Fruit fly (Drosophila melanogaster) whole organism, wandering third instar larva: ENCODE results near the gene CG5853.

Experiments
- Abd-B ChIP-seq: fragments of >200 bp; optimal IDR thresholded peaks from 2 replicates; lab custom pipeline; 2017; ENCODE audit warnings: missing biosample characterization, missing genetic modification characterization
- CG32264 ChIP-seq: fragments of 200-800 bp; sonication (Bioruptor generic); optimal IDR thresholded peaks from 2 replicates; lab custom pipeline; 2016; ENCODE audit warnings: missing biosample characterization, missing genetic modification characterization
- CG9705 ChIP-seq: fragments of 200-800 bp; sonication (Bioruptor generic); optimal IDR thresholded peaks from 2 replicates; lab custom pipeline; 2018; ENCODE audit warnings: missing biosample characterization, mild to moderate bottlenecking, missing genetic modification characterization
- Dfd ChIP-seq: fragments of >200 bp; optimal IDR thresholded peaks from 2 replicates; lab custom pipeline; 2017; ENCODE audit warnings: missing biosample characterization, missing genetic modification characterization
- Dif ChIP-seq: fragments of 200-275, 200-300 bp; sonication (Bioruptor generic); optimal IDR thresholded peaks from 2 replicates; lab custom pipeline; 2018; ENCODE audit warnings: missing biosample characterization, missing genetic modification characterization; ENCODE audit not compliant: partially characterized antibody
- GATAd ChIP-seq: sonication (Bioruptor generic); optimal IDR thresholded peaks from 2 replicates; lab custom pipeline; 2016; ENCODE audit warnings: missing biosample characterization, missing genetic modification characterization
- HLH106 ChIP-seq: fragments of 200-800 bp; optimal IDR thresholded peaks from 3 replicates; lab custom pipeline; 2019; ENCODE audit warnings: missing biosample characterization, mild to moderate bottlenecking, missing genetic modification characterization, moderate library complexity
- Hnf4 ChIP-seq: fragments of 200-800 bp; sonication (Bioruptor generic); optimal IDR thresholded peaks from 2 replicates; lab custom pipeline; 2016; ENCODE audit warnings: missing biosample characterization, mild to moderate bottlenecking, missing genetic modification characterization
- Hr78 ChIP-seq: fragments of >200 bp; optimal IDR thresholded peaks from 2 replicates; lab custom pipeline; 2017; ENCODE audit warnings: missing biosample characterization, missing genetic modification characterization
- Hr83 ChIP-seq: fragments of 200-300 bp; sonication (Bioruptor generic); optimal IDR thresholded peaks from 2 replicates; lab custom pipeline; 2016; ENCODE audit warnings: missing biosample characterization, mild to moderate bottlenecking, missing genetic modification characterization, moderate library complexity; ENCODE audit not compliant: poor library complexity, severe bottlenecking
- Jra ChIP-seq: sonication (Bioruptor generic); optimal IDR thresholded peaks from 2 replicates; lab custom pipeline; 2016; ENCODE audit warnings: missing biosample characterization, missing genetic modification characterization
- Myc ChIP-seq: fragments of >200 bp; optimal IDR thresholded peaks from 2 replicates; lab custom pipeline; 2017
- N ChIP-seq: fragments of >200 bp; optimal IDR thresholded peaks from 2 replicates; lab custom pipeline; 2018; ENCODE audit warnings: missing biosample characterization, missing external identifiers, missing genetic modification characterization
- OdsH ChIP-seq: fragments of 200-800 bp; sonication (Bioruptor generic); optimal IDR thresholded peaks from 2 replicates; lab custom pipeline; 2016; ENCODE audit warnings: missing biosample characterization, mild to moderate bottlenecking, missing genetic modification characterization
- Rel ChIP-seq, 2 experiments: fragments of 200-800 bp; sonication (Bioruptor generic) in 1 of 2; optimal IDR thresholded peaks; 2 replicates in 1 of 2; 3 replicates in 1 of 2; lab custom pipeline; 2016 to 2019; ENCODE audit warnings: mild to moderate bottlenecking in 2 of 2, missing biosample characterization in 2 of 2, missing genetic modification characterization in 2 of 2, moderate library complexity in 1 of 2
- Sp1 ChIP-seq: fragments of 200-800 bp; sonication (Bioruptor generic); optimal IDR thresholded peaks from 3 replicates; lab custom pipeline; 2019; ENCODE audit warnings: missing biosample characterization, mild to moderate bottlenecking, missing genetic modification characterization, moderate library complexity
- Vsx2 ChIP-seq: fragments of 200-300, 225-300 bp; sonication (Bioruptor generic); optimal IDR thresholded peaks from 2 replicates; lab custom pipeline; 2018; ENCODE audit warnings: missing biosample characterization, missing genetic modification characterization; ENCODE audit not compliant: partially characterized antibody
- br ChIP-seq: fragments of 200-800 bp; sonication (Bioruptor generic); optimal IDR thresholded peaks from 2 replicates; lab custom pipeline; 2016; ENCODE audit warnings: missing biosample characterization, missing genetic modification characterization
- brk ChIP-seq: fragments of 200-800 bp; sonication (Bioruptor generic); optimal IDR thresholded peaks from 2 replicates; lab custom pipeline; 2016; ENCODE audit warnings: missing biosample characterization, mild to moderate bottlenecking, missing genetic modification characterization
- dl ChIP-seq, 2 experiments: fragments of 175-275, 200-275 bp in 1 of 2; fragments of 200-275 bp in 1 of 2; sonication (Bioruptor generic); optimal IDR thresholded peaks; lab custom pipeline; 2018; ENCODE audit warnings: mild to moderate bottlenecking in 2 of 2, missing biosample characterization in 2 of 2, missing genetic modification characterization in 2 of 2, moderate library complexity in 2 of 2; ENCODE audit not compliant: partially characterized antibody in 2 of 2, insufficient read depth in 1 of 2
- dmrt93B ChIP-seq: fragments of 200-800 bp; sonication (Bioruptor generic); optimal IDR thresholded peaks from 2 replicates; lab custom pipeline; 2018; ENCODE audit warnings: missing biosample characterization, mild to moderate bottlenecking, missing genetic modification characterization
- ey ChIP-seq: fragments of 200-800 bp; sonication (Bioruptor generic); optimal IDR thresholded peaks from 2 replicates; lab custom pipeline; 2016; ENCODE audit warnings: missing biosample characterization, missing genetic modification characterization
- foxo ChIP-seq, 2 experiments: fragments of 200-800 bp; sonication (Bioruptor generic); optimal IDR thresholded peaks; 2 replicates in 1 of 2; 3 replicates in 1 of 2; lab custom pipeline; 2016 to 2017; ENCODE audit warnings: missing biosample characterization in 2 of 2, missing genetic modification characterization in 2 of 2
- fru ChIP-seq: fragments of 200-800 bp; sonication (Bioruptor generic); optimal IDR thresholded peaks from 3 replicates; lab custom pipeline; 2016; ENCODE audit warnings: missing biosample characterization, mild to moderate bottlenecking, missing genetic modification characterization
- h ChIP-seq: fragments of 200-800 bp; sonication (Bioruptor generic); optimal IDR thresholded peaks from 3 replicates; lab custom pipeline; 2016; ENCODE audit warnings: missing biosample characterization, mild to moderate bottlenecking, missing genetic modification characterization
- jim ChIP-seq: fragments of 175-275, 200-325 bp; sonication (Bioruptor generic); optimal IDR thresholded peaks from 2 replicates; lab custom pipeline; 2016; ENCODE audit warnings: missing biosample characterization, mild to moderate bottlenecking, missing genetic modification characterization
- lola ChIP-seq: fragments of >200 bp; optimal IDR thresholded peaks from 2 replicates; lab custom pipeline; 2017; ENCODE audit warnings: missing biosample characterization, missing genetic modification characterization
- pan ChIP-seq: fragments of >200 bp; optimal IDR thresholded peaks from 2 replicates; lab custom pipeline; 2017
- psq ChIP-seq: fragments of 200-800 bp; sonication (Bioruptor generic); optimal IDR thresholded peaks from 3 replicates; lab custom pipeline; 2017; ENCODE audit warnings: missing biosample characterization, mild to moderate bottlenecking, missing genetic modification characterization, moderate library complexity
- rgr ChIP-seq: fragments of 200-800 bp; sonication (Bioruptor generic); optimal IDR thresholded peaks from 3 replicates; lab custom pipeline; 2016; ENCODE audit warnings: missing biosample characterization, mild to moderate bottlenecking, missing genetic modification characterization
- sage ChIP-seq: fragments of 200-800 bp; sonication (Bioruptor generic); optimal IDR thresholded peaks from 2 replicates; lab custom pipeline; 2016; ENCODE audit warnings: missing biosample characterization, mild to moderate bottlenecking, missing genetic modification characterization
- sv ChIP-seq: fragments of 200-800 bp; sonication (Bioruptor generic); optimal IDR thresholded peaks from 3 replicates; lab custom pipeline; 2016; ENCODE audit warnings: missing biosample characterization, missing genetic modification characterization
- tai ChIP-seq: sonication (Bioruptor generic); optimal IDR thresholded peaks from 2 replicates; lab custom pipeline; 2016; ENCODE audit warnings: missing biosample characterization, missing genetic modification characterization
- usp ChIP-seq: fragments of >200 bp; optimal IDR thresholded peaks from 2 replicates; lab custom pipeline; 2017; ENCODE audit warnings: missing biosample characterization, missing genetic modification characterization
- woc ChIP-seq: sonication (Bioruptor generic); optimal IDR thresholded peaks from 2 replicates; lab custom pipeline; 2016; ENCODE audit warnings: missing biosample characterization, mild to moderate bottlenecking, missing genetic modification characterization

The CG5853 gene

DNA sequence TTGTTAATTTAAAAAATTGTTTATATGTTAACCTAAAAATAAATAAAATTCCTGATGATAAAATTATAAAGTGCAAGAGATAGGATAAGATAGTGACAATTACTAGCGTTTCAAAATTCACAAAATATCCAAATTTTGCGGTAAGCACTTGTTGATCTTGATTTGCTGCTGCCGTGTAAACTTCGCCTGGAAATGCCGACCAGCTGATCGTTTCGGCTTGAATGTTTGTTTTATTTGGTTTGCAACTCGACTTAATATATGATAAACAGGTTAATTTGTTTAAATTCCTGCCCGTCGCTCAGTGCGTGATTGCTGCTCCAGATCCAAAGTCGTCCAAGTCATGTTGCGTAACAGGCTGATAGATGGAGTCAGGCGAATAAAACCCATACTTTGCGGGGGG is 26.0 kb downstream of the CG5853 start, which contains the start of gene CG4592:
Gene CG4592, plus strand, starts transcription at position 233 of the 400 bp plus-strand sequence.
- TF ChIP-seq woc (peak; percentile 52), Vsx2 (GFP tag; lab: Kevin White, UChicago) (no peak), Sp1 (no peak), Hnf4 (GFP tag; lab: Kevin White, UChicago) (no peak), CG32264 (GFP tag; lab: Kevin White, UChicago) (peak; percentile 19), jim (GFP tag; lab: Kevin White, UChicago) (no peak), lola (GFP tag; lab: Kevin White, UChicago) (no peak), br (GFP tag; lab: Kevin White, UChicago) (peak; percentile 73), foxo (GFP tag; optimal IDR thresholded peaks at IDR 0.05; lab: Kevin White, UChicago) (peak in 1 of 2 experiments; percentile 81), Dif (no peak), OdsH (GFP tag; lab: Kevin White, UChicago) (peak; percentile 62), Jra (GFP tag; lab: Kevin White, UChicago) (peak; percentile 26), psq (GFP tag; lab: Kevin White, UChicago) (peak; percentile 39), Dfd (GFP tag; lab: Kevin White, UChicago) (no peak), tai (GFP tag; lab: Kevin White, UChicago) (no peak), HLH106 (peak; percentile 73), CG9705 (GFP tag; lab: Kevin White, UChicago) (peak; percentile 43), dmrt93B (peak; percentile 25), pan (lab: Kevin White, UChicago) (no peak), Hr83 (GFP tag; lab: Kevin White, UChicago) (peak; percentile 60), ey (no peak), h (GFP tag; lab: Kevin White, UChicago) (peak; percentile 78), sv (GFP tag; lab: Kevin White, UChicago) (peak; percentile 43), dl (GFP tag; optimal IDR thresholded peaks at IDR 0.05; lab: Kevin White, UChicago; ENCODE audit: insufficient read depth in 1 of 2, partially characterized antibody in 2 of 2) (no peak)

DNA sequence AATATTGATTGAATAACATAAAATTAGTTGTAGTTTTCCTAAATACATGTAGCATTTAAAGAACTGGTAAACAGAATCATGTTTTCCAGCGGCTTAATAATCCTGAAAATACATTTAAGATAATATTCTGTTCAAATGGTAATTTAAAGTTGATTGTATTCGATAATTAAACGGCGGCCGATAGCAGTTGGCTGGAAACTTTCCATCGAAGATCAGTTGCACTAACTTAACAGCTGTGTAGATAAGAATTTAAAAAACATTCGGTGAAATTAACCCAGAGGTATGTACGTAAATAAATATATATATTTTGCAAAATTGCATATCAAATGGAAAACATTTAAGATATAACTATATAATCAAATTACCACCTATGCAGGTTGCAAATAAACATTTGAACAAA is 27.5 kb downstream of the CG5853 start, which contains the start of gene CG4594:
Gene CG4594, plus strand, starts transcription at position 212 of the 400 bp plus-strand sequence.
- TF ChIP-seq woc (no peak), rgr (GFP tag; lab: Kevin White, UChicago) (no peak), brk (GFP tag; lab: Kevin White, UChicago) (no peak), sage (GFP tag; lab: Kevin White, UChicago) (peak; percentile 41)
- TF ChIP-seq, all 38 proteins: peak for 1

dm6 chr2L:9919218-9919617 is 28.2 kb downstream of the CG5853 start:
- TF ChIP-seq tai (GFP tag; lab: Kevin White, UChicago) (no peak), Vsx2 (GFP tag; lab: Kevin White, UChicago) (no peak), OdsH (GFP tag; lab: Kevin White, UChicago) (no peak), Jra (GFP tag; lab: Kevin White, UChicago) (no peak), GATAd (no peak), Hr83 (GFP tag; lab: Kevin White, UChicago) (no peak)
- TF ChIP-seq, all 38 proteins: peak for 0

DNA sequence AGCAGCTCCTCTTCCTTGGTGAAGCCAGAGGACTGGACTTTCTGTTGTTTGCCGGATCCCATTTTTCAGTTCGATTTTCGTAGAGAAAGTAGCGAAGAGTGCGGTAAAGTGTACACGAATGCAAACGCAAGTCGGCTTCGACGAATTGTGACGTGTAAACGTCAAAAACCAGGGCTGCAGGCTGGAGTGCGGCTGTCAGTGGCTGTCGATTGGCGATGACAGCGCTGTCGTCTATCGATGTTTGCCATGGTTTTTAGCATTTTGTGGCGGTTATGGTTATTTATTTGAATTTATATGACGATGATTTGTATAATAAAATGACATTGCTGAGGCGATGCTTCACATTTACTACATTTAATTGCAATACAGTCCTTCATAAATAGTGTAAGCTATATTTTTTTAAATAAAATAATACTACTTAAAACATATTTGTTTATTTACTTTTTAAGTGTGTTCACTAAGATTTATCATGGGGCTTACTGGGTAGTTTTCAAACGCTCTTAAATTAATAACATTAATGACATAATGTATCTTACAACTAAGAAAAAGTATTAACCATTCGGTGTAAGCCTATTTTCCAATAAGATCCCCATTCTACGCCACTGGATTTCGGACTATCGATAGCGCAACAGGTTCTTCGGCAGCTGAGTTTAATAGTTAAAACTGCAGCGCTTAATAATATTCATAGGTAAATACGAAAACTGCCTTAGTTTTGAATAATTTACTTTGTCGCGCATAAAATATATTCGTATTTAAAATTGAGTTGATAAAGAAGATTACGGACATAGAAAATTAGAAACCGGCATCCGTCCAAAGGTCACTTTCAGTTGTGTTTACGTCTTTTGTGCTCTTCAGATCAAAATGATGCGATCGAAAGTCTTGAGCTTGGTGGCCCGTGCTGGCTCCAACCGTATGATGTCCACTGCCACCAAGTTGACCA is 29.2 kb downstream of the CG5853 start, which contains the start of the genes CG5885 and CG4598:
Gene CG5885, minus strand, starts transcription at position 311 of the 940 bp plus-strand sequence.
Gene CG4598, plus strand, starts transcription at position 599 of the 940 bp plus-strand sequence.
- TF ChIP-seq Rel (GFP tag; optimal IDR thresholded peaks at IDR 0.05; lab: Kevin White, UChicago), result no peak
- no peak for TF ChIP-seq Rel (tag; optimal IDR thresholded peaks at IDR 0.05; lab: Kevin White, UChicago)
- peak; percentile 55 for TF ChIP-seq br (GFP tag; lab: Kevin White, UChicago)
- no peak for TF ChIP-seq jim (GFP tag; lab: Kevin White, UChicago)
- TF ChIP-seq Jra (GFP tag; lab: Kevin White, UChicago), result peak; percentile 70
- no peak for TF ChIP-seq Abd-B (GFP tag; lab: Kevin White, UChicago)
- TF ChIP-seq CG9705 (GFP tag; lab: Kevin White, UChicago), result peak; percentile 31
- peak; percentile 19 for TF ChIP-seq dmrt93B
- TF ChIP-seq pan (lab: Kevin White, UChicago), result no peak
- peak; percentile 45 for TF ChIP-seq Dif
- no peak for TF ChIP-seq GATAd
- TF ChIP-seq rgr (GFP tag; lab: Kevin White, UChicago), result peak; percentile 61
- TF ChIP-seq usp (GFP tag; lab: Kevin White, UChicago), result no peak
- peak; percentile 68 for TF ChIP-seq Sp1
- TF ChIP-seq psq (GFP tag; lab: Kevin White, UChicago), result peak; percentile 61
- TF ChIP-seq foxo (GFP tag; optimal IDR thresholded peaks at IDR 0.05; lab: Kevin White, UChicago), result peak in 1 of 2 experiments; percentile 83
- TF ChIP-seq Dfd (GFP tag; lab: Kevin White, UChicago), result no peak
- no peak for TF ChIP-seq N
- TF ChIP-seq brk (GFP tag; lab: Kevin White, UChicago), result no peak
- TF ChIP-seq sv (GFP tag; lab: Kevin White, UChicago), result peak; percentile 47
- peak; percentile 86 for TF ChIP-seq Hnf4 (GFP tag; lab: Kevin White, UChicago)
- peak; percentile 56 for TF ChIP-seq Hr83 (GFP tag; lab: Kevin White, UChicago)
- no peak for TF ChIP-seq Myc (lab: Kevin White, UChicago)
- peak; percentile 56 for TF ChIP-seq sage (GFP tag; lab: Kevin White, UChicago)
- no peak for TF ChIP-seq Hr78 (GFP tag; lab: Kevin White, UChicago)
- TF ChIP-seq fru (GFP tag; lab: Kevin White, UChicago), result peak; percentile 79
- peak in 1 of 2 experiments; percentile 5 for TF ChIP-seq dl (GFP tag; optimal IDR thresholded peaks at IDR 0.05; lab: Kevin White, UChicago; ENCODE audit: insufficient read depth in 1 of 2, partially characterized antibody in 2 of 2)
- no peak for TF ChIP-seq lola (GFP tag; lab: Kevin White, UChicago)
- TF ChIP-seq h (GFP tag; lab: Kevin White, UChicago), result peak; percentile 70
- no peak for TF ChIP-seq CG32264 (GFP tag; lab: Kevin White, UChicago)
- peak; percentile 57 for TF ChIP-seq ey
- TF ChIP-seq woc, result peak; percentile 36
